Fruit fly (Drosophila melanogaster): ENCODE data around the gene CG14708.

DNA sequence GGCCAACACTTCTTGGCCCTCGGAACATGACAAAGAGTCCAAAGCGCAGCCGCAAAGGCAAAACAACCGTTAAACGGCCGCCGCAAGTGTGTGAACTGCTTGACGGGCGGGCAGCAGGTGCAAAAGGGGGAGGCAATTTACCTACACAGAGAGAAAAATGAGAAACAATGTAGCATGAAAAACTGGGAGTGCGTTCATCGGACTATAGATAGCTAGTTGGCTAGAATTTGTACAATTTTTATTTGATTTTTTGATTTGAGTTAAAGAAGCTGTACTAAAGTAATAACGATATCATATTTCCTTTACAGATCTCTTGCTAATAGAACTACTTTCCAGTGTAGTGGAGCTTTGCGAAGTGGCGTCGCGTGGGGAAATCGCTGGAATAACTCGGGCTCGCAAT is 41.6 kb downstream of the CG14708 start:
- no peak for TF ChIP-seq Blimp-1 (GFP tag; optimal IDR thresholded peaks at IDR 0.05)
- TF ChIP-seq CG31224 (GFP tag; IDR thresholded peaks at IDR 0.05) = no peak
- no peak for TF ChIP-seq tgo (GFP tag; IDR thresholded peaks at IDR 0.05)
- TF ChIP-seq tin (GFP tag; optimal IDR thresholded peaks at IDR 0.05) = no peak
- TF ChIP-seq CG30431 (GFP tag; optimal IDR thresholded peaks at IDR 0.05) = peak; percentile 5
- no peak for TF ChIP-seq CG12071 (GFP tag; optimal IDR thresholded peaks at IDR 0.05)
- TF ChIP-seq dimm (GFP tag; IDR thresholded peaks at IDR 0.05) = no peak
- TF ChIP-seq eyg (GFP tag; optimal IDR thresholded peaks at IDR 0.05) = no peak
- TF ChIP-seq BtbVII (GFP tag; optimal IDR thresholded peaks at IDR 0.05) = no peak
- no peak for TF ChIP-seq PHDP (tag; optimal IDR thresholded peaks at IDR 0.05)
- TF ChIP-seq Awh (GFP tag; IDR thresholded peaks at IDR 0.05) = no peak
- no peak for TF ChIP-seq D19A (tag; optimal IDR thresholded peaks at IDR 0.05)
- TF ChIP-seq CG32772 (GFP tag; IDR thresholded peaks at IDR 0.05) = no peak
